Worm (Caenorhabditis elegans) whole organism, L4/young adult: Measurements from ENCODE around the gene K04A8.19.

Source experiments
- W03F9.2 ChIP-seq: fragments of 150-350 bp; optimal IDR thresholded peaks from 2 replicates; lab custom pipeline; 2014; ENCODE audit warnings: missing biosample characterization, missing genetic modification characterization
- dao-5 ChIP-seq: sonication (generic microtip); optimal IDR thresholded peaks from 2 replicates; lab custom pipeline; 2016; ENCODE audit warnings: missing genotype, missing genetic modification characterization, moderate library complexity, missing compliant biosample characterization
- him-1 ChIP-seq: sonication (generic microtip); optimal IDR thresholded peaks from 2 replicates; lab custom pipeline; 2016; ENCODE audit warnings: missing genotype, missing genetic modification reagents, missing genetic modification characterization, missing compliant biosample characterization

ce11 chrV:6544999-6545398 lies 9.2 kb downstream of the K04A8.19 start:
- TF ChIP-seq W03F9.2 (tag; lab: Kevin White, UChicago), result no peak
- no peak for TF ChIP-seq dao-5 (tag; lab: Kevin White, UChicago)
- no peak for TF ChIP-seq him-1 (tag; lab: Kevin White, UChicago)
